Worm (Caenorhabditis elegans): ENCODE data around the gene F10E7.9.

ce11 chrII:7059274-7059757, 50.5 kb downstream of the F10E7.9 start:
- TF ChIP-seq klf-2 (GFP tag; conservative IDR thresholded peaks at IDR 0.05) (no peak), cog-1 (tag; optimal IDR thresholded peaks at IDR 0.05) (no peak), tab-1 (GFP tag; IDR thresholded peaks at IDR 0.05) (no peak), ref-1 (GFP tag; conservative IDR thresholded peaks at IDR 0.05) (no peak), flt-1 (GFP tag; IDR thresholded peaks at IDR 0.05) (no peak), med-1 (GFP tag; optimal IDR thresholded peaks at IDR 0.05; ENCODE audit: insufficient read depth) (no peak), ztf-29 (GFP tag; IDR thresholded peaks at IDR 0.05) (no peak)

All from whole organism, midembryonic.